Fruit fly (Drosophila melanogaster) whole organism, embryonic: ENCODE data around the gene Tfb5.

Experiments
- Abd-B ChIP-seq: fragments of 200-800 bp; sonication (Bioruptor generic); optimal IDR thresholded peaks from 2 replicates; lab custom pipeline; 2018; ENCODE audit warnings: missing biosample characterization, mild to moderate bottlenecking, missing genetic modification characterization, moderate library complexity
- Aef1 ChIP-seq: fragments of 200-800 bp; sonication (Bioruptor generic); IDR thresholded peaks from 3 replicates; pipeline ENCODE4 v1.3.6; 2022; ENCODE audit warnings: missing biosample characterization, missing genetic modification characterization
- BEAF-32 ChIP-seq: fragments of 200-800 bp; sonication (Bioruptor generic); optimal IDR thresholded peaks from 3 replicates; lab custom pipeline; 2017; ENCODE audit warnings: missing biosample characterization, missing genetic modification characterization, mild to moderate bottlenecking, moderate library complexity, missing genetic modification reagents
- C15 ChIP-seq: fragments of 200-800 bp; sonication (Bioruptor generic); IDR thresholded peaks from 3 replicates; pipeline ENCODE4 v1.3.6; 2022; ENCODE audit warnings: missing biosample characterization, missing genetic modification characterization
- CG10147 ChIP-seq: fragments of 200-800 bp; sonication (Bioruptor generic); optimal IDR thresholded peaks from 2 replicates; lab custom pipeline; 2019; ENCODE audit warnings: missing biosample characterization, mild to moderate bottlenecking, missing genetic modification characterization, moderate library complexity
- CG1024 ChIP-seq: fragments of 200-800 bp; sonication (Bioruptor generic); IDR thresholded peaks from 2 replicates; pipeline ENCODE4 v1.3.6; 2022; ENCODE audit warnings: missing biosample characterization, missing genetic modification characterization
- CG12236 ChIP-seq: fragments of 200-800 bp; sonication (Bioruptor generic); optimal IDR thresholded peaks from 2 replicates; lab custom pipeline; 2016; ENCODE audit warnings: missing biosample characterization, missing genetic modification characterization
- CG1233 ChIP-seq: fragments of 200-800 bp; sonication (Bioruptor generic); optimal IDR thresholded peaks from 4 replicates; lab custom pipeline; 2018; ENCODE audit warnings: missing biosample characterization, mild to moderate bottlenecking, missing genetic modification characterization
- CG12769 ChIP-seq: fragments of 200-800 bp; sonication (Bioruptor generic); optimal IDR thresholded peaks from 2 replicates; lab custom pipeline; 2019; ENCODE audit warnings: missing biosample characterization, mild to moderate bottlenecking, missing genetic modification characterization, moderate library complexity
- CG15696 ChIP-seq: fragments of 200-800 bp; sonication (Bioruptor generic); optimal IDR thresholded peaks from 2 replicates; lab custom pipeline; 2019; ENCODE audit warnings: missing biosample characterization, mild to moderate bottlenecking, missing genetic modification characterization, moderate library complexity
- CG17912 ChIP-seq: fragments of 200-800 bp; sonication (Bioruptor generic); optimal IDR thresholded peaks from 2 replicates; lab custom pipeline; 2018; ENCODE audit warnings: missing biosample characterization, mild to moderate bottlenecking, missing genetic modification characterization
- CG1832 ChIP-seq: fragments of 200-800 bp; sonication (Bioruptor generic); optimal IDR thresholded peaks from 2 replicates; lab custom pipeline; 2017; ENCODE audit warnings: missing biosample characterization, mild to moderate bottlenecking, missing genetic modification characterization, inconsistent platforms
- CG18476 ChIP-seq: fragments of 200-800 bp; sonication (Bioruptor generic); optimal IDR thresholded peaks from 2 replicates; lab custom pipeline; 2016; ENCODE audit warnings: missing biosample characterization, mild to moderate bottlenecking, missing genetic modification characterization
- CG2129 ChIP-seq: fragments of 200-800 bp; sonication (Bioruptor generic); IDR thresholded peaks from 2 replicates; pipeline ENCODE4 v1.3.6; 2022; ENCODE audit warnings: missing biosample characterization, missing genetic modification characterization; ENCODE audit not compliant: partially characterized antibody
- CG2875 ChIP-seq: fragments of 200-800 bp; sonication (Bioruptor generic); optimal IDR thresholded peaks from 2 replicates; lab custom pipeline; 2017; ENCODE audit warnings: missing biosample characterization, mild to moderate bottlenecking, missing genetic modification characterization, missing genetic modification reagents
- CG32532 ChIP-seq: fragments of 200-800 bp; sonication (Bioruptor generic); IDR thresholded peaks from 2 replicates; pipeline ENCODE4 v1.3.6; 2022; ENCODE audit warnings: missing biosample characterization, missing genetic modification characterization
- CG3726 ChIP-seq: fragments of 200-800 bp; sonication (Bioruptor generic); IDR thresholded peaks from 3 replicates; pipeline ENCODE4, ENCODE4 v1.3.6; 2022; ENCODE audit warnings: missing biosample characterization, missing genetic modification characterization
- CG5953 ChIP-seq: fragments of 200-800 bp; sonication (Bioruptor generic); IDR thresholded peaks from 2 replicates; pipeline ENCODE4 v1.3.6; 2022; ENCODE audit warnings: missing biosample characterization, missing genetic modification characterization
- CG6854 ChIP-seq: fragments of 200-800 bp; sonication (Bioruptor generic); optimal IDR thresholded peaks from 3 replicates; lab custom pipeline; 2017; ENCODE audit warnings: missing biosample characterization, mild to moderate bottlenecking, missing genetic modification characterization
- CG8359 ChIP-seq: fragments of 200-800 bp; sonication (Bioruptor generic); optimal IDR thresholded peaks from 2 replicates; lab custom pipeline; 2017; ENCODE audit warnings: missing biosample characterization, mild to moderate bottlenecking, missing genetic modification characterization, borderline replicate concordance
- CG9437 ChIP-seq: fragments of 200-800 bp; sonication (Bioruptor generic); optimal IDR thresholded peaks from 2 replicates; lab custom pipeline; 2018; ENCODE audit warnings: missing biosample characterization, mild to moderate bottlenecking, missing genetic modification characterization
- CG9932 ChIP-seq: fragments of 200-800 bp; sonication (Bioruptor generic); IDR thresholded peaks from 2 replicates; pipeline ENCODE4 v1.3.6; 2022; ENCODE audit warnings: missing biosample characterization, missing genetic modification characterization
- CkIIα-i1 ChIP-seq: fragments of 200-800 bp; sonication (Bioruptor generic); IDR thresholded peaks from 2 replicates; pipeline ENCODE4 v1.3.6; 2022; ENCODE audit warnings: missing biosample characterization, missing genetic modification characterization
- CoRest ChIP-seq: fragments of 200-800 bp; sonication (Bioruptor generic); optimal IDR thresholded peaks from 3 replicates; lab custom pipeline; 2018; ENCODE audit warnings: missing biosample characterization, mild to moderate bottlenecking, missing genetic modification characterization, moderate library complexity
- Dip3 ChIP-seq: fragments of 200-800 bp; sonication (Bioruptor generic); optimal IDR thresholded peaks from 3 replicates; lab custom pipeline; 2016; ENCODE audit warnings: missing biosample characterization, missing genetic modification characterization
- ERR ChIP-seq: fragments of 200-800 bp; sonication (Bioruptor generic); optimal IDR thresholded peaks from 2 replicates; lab custom pipeline; 2016; ENCODE audit warnings: missing biosample characterization, missing genetic modification characterization
- Ets97D ChIP-seq: fragments of 200-800 bp; sonication (Bioruptor generic); optimal IDR thresholded peaks from 3 replicates; lab custom pipeline; 2016; ENCODE audit warnings: missing biosample characterization, missing genetic modification characterization
- HHEX ChIP-seq: fragments of 200-800 bp; sonication (Bioruptor generic); optimal IDR thresholded peaks from 3 replicates; lab custom pipeline; 2017; ENCODE audit warnings: missing biosample characterization, mild to moderate bottlenecking, missing genetic modification characterization, missing genetic modification reagents
- HLHmδ ChIP-seq: fragments of 200-800 bp; sonication (Bioruptor generic); optimal IDR thresholded peaks from 2 replicates; lab custom pipeline; 2018; ENCODE audit warnings: missing biosample characterization, mild to moderate bottlenecking, missing genetic modification characterization, moderate library complexity
- HmgZ ChIP-seq: fragments of 200-800 bp; sonication (Bioruptor generic); optimal IDR thresholded peaks from 2 replicates; lab custom pipeline; 2018; ENCODE audit warnings: missing biosample characterization, mild to moderate bottlenecking, missing genetic modification characterization
- Hmr ChIP-seq: fragments of 200-800 bp; sonication (Bioruptor generic); optimal IDR thresholded peaks from 3 replicates; lab custom pipeline; 2017; ENCODE audit warnings: mild to moderate bottlenecking, missing biosample characterization, missing genetic modification reagents, missing genetic modification characterization
- Hr39 ChIP-seq: fragments of >200 bp; optimal IDR thresholded peaks from 2 replicates; lab custom pipeline; 2017
- Hsf ChIP-seq: fragments of 200-800 bp; sonication (Bioruptor generic); optimal IDR thresholded peaks from 3 replicates; lab custom pipeline; 2016; ENCODE audit warnings: missing biosample characterization, missing genetic modification characterization
- MBD-R2 ChIP-seq: fragments of 200-800 bp; sonication (Bioruptor generic); IDR thresholded peaks from 2 replicates; pipeline ENCODE4 v1.3.6; 2022; ENCODE audit warnings: missing biosample characterization, missing genetic modification characterization
- Mad ChIP-seq: fragments of 200-800 bp; sonication (Bioruptor generic); optimal IDR thresholded peaks from 2 replicates; lab custom pipeline; 2016; ENCODE audit warnings: missing biosample characterization, missing genetic modification characterization
- NC2β ChIP-seq: fragments of 200-800 bp; sonication (Bioruptor generic); optimal IDR thresholded peaks from 2 replicates; lab custom pipeline; 2016; ENCODE audit warnings: missing biosample characterization, missing genetic modification characterization
- YL-1 ChIP-seq: fragments of 200-800 bp; sonication (Bioruptor generic); optimal IDR thresholded peaks from 3 replicates; lab custom pipeline; 2017; ENCODE audit warnings: missing biosample characterization, mild to moderate bottlenecking, missing genetic modification characterization
- al ChIP-seq: fragments of 200-800 bp; sonication (Bioruptor generic); IDR thresholded peaks from 2 replicates; pipeline ENCODE4 v1.3.6; 2022; ENCODE audit warnings: missing biosample characterization, missing genetic modification characterization
- caup ChIP-seq: fragments of 200-800 bp; sonication (Bioruptor generic); optimal IDR thresholded peaks from 3 replicates; lab custom pipeline; 2017; ENCODE audit warnings: missing biosample characterization, mild to moderate bottlenecking, missing genetic modification characterization, moderate library complexity; ENCODE audit not compliant: severe bottlenecking
- chinmo ChIP-seq: fragments of 200-800 bp; sonication (Bioruptor generic); IDR thresholded peaks from 4 replicates; pipeline ENCODE4 v1.3.6; 2022; ENCODE audit warnings: missing biosample characterization, missing genetic modification characterization; ENCODE audit not compliant: partially characterized antibody
- disco-r ChIP-seq: fragments of 200-800 bp; sonication (Bioruptor generic); optimal IDR thresholded peaks from 2 replicates; lab custom pipeline; 2016; ENCODE audit warnings: missing biosample characterization, missing genetic modification characterization
- ham ChIP-seq: fragments of 200-800 bp; sonication (Bioruptor generic); IDR thresholded peaks from 2 replicates; pipeline ENCODE4 v1.3.6; 2022; ENCODE audit warnings: missing biosample characterization, missing genetic modification characterization
- hbn ChIP-seq: fragments of 200-800 bp; sonication (Bioruptor generic); IDR thresholded peaks from 2 replicates; pipeline ENCODE4 v1.3.6; 2022; ENCODE audit warnings: missing biosample characterization, missing genetic modification characterization; ENCODE audit not compliant: partially characterized antibody
- inv ChIP-seq: fragments of 200-800 bp; sonication (Bioruptor generic); IDR thresholded peaks from 2 replicates; pipeline ENCODE4 v1.3.6; 2022; ENCODE audit warnings: missing biosample characterization, missing genetic modification characterization; ENCODE audit not compliant: partially characterized antibody
- kah ChIP-seq: fragments of 200-800 bp; sonication (Bioruptor generic); optimal IDR thresholded peaks from 2 replicates; lab custom pipeline; 2018; ENCODE audit warnings: missing biosample characterization, mild to moderate bottlenecking, missing genetic modification characterization
- nmo ChIP-seq: fragments of 200-800 bp; sonication (Bioruptor generic); optimal IDR thresholded peaks from 2 replicates; lab custom pipeline; 2018; ENCODE audit warnings: missing biosample characterization, mild to moderate bottlenecking, missing genetic modification characterization, moderate library complexity
- pb ChIP-seq: fragments of 200-800 bp; sonication (Bioruptor generic); optimal IDR thresholded peaks from 3 replicates; lab custom pipeline; 2016; ENCODE audit warnings: missing biosample characterization, missing genetic modification characterization
- sens-2 ChIP-seq: fragments of 200-800 bp; sonication (Bioruptor generic); IDR thresholded peaks from 2 replicates; pipeline ENCODE4 v1.3.6; 2022; ENCODE audit warnings: missing biosample characterization, missing genetic modification characterization
- ssp ChIP-seq: fragments of 200-800 bp; sonication (Bioruptor generic); IDR thresholded peaks from 2 replicates; pipeline ENCODE4 v1.3.6; 2022; ENCODE audit warnings: missing biosample characterization, missing genetic modification characterization
- toy ChIP-seq: fragments of 200-800 bp; sonication (Bioruptor generic); IDR thresholded peaks from 2 replicates; pipeline ENCODE4 v1.3.6; 2022; ENCODE audit warnings: missing biosample characterization, missing genetic modification characterization

Gene Tfb5

DNA sequence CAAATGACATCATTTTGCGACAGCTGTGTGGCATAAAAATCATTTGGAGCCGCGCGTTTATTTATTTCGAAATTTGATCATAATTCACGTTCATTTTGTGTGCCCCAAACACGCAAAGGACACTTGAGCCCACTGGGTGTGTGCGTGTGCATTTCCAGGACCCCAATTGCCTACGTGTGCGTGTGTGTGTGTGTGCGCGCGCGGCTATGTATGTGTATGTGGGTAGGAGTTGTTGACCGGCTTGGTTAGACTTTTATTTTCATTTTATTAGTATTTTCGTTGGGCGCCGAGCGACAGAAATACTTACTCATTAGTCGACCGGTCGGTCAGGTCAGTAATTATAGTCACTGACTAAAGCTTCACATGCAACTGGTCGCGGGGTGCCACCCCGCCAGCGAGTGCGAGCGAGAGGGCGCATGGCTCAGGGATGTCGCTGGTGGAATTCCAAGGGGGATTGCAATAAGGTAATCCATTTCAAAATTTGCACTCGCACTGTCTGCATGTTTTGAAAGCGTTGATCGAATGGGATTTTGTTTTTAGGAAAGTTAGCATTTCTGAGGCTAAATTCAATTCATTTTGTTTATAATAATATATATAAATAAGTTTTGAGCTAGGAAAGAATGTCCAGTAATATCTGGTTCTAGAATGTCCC, 33.0 kb upstream of the Tfb5 start (continued):
- TF ChIP-seq HHEX (peak; percentile 69), Ets97D (GFP tag; lab: Kevin White, UChicago) (no peak), inv (GFP tag; lab: Robert Waterston, UW) (no peak), CG2875 (GFP tag; lab: Kevin White, UChicago) (no peak), HmgZ (tag; lab: Kevin White, UChicago) (no peak), al (GFP tag; lab: Robert Waterston, UW) (peak; percentile 42; the same call in 1 of the 2 replicates), NC2β (GFP tag; lab: Kevin White, UChicago) (no peak), C15 (GFP tag; lab: Robert Waterston, UW) (no peak), toy (no peak), CG2129 (GFP tag; lab: Robert Waterston, UW) (no peak), Abd-B (GFP tag; lab: Kevin White, UChicago) (no peak), CG1233 (GFP tag; lab: Kevin White, UChicago) (no peak), BEAF-32 (GFP tag; lab: Kevin White, UChicago) (no peak), CG8359 (GFP tag; lab: Kevin White, UChicago) (no peak), CG15696 (tag; lab: Kevin White, UChicago) (no peak), MBD-R2 (GFP tag; lab: Robert Waterston, UW) (peak; percentile 24; the same call in 1 of the 2 replicates), sens-2 (no peak), nmo (GFP tag; lab: Kevin White, UChicago) (peak; percentile 27), Dip3 (peak; percentile 11), CG1832 (GFP tag; lab: Kevin White, UChicago) (peak; percentile 76), Hr39 (lab: Kevin White, UChicago) (peak; percentile 93), CkIIα-i1 (GFP tag; lab: Robert Waterston, UW) (no peak), CG6854 (no peak), Hsf (GFP tag; lab: Kevin White, UChicago) (no peak), hbn (GFP tag; lab: Robert Waterston, UW) (no peak), CG12769 (peak; percentile 8), kah (GFP tag; lab: Kevin White, UChicago) (no peak), CoRest (tag; lab: Kevin White, UChicago) (peak; percentile 52), CG5953 (no peak), caup (GFP tag; lab: Kevin White, UChicago) (peak; percentile 9), CG10147 (GFP tag; lab: Kevin White, UChicago) (no peak), CG1024 (no peak), pb (GFP tag; lab: Kevin White, UChicago) (no peak), CG17912 (GFP tag; lab: Kevin White, UChicago) (no peak), CG32532 (GFP tag; lab: Robert Waterston, UW) (peak; percentile 53; the same call in 1 of the 2 replicates), ERR (GFP tag; lab: Kevin White, UChicago) (no peak), CG12236 (GFP tag; lab: Kevin White, UChicago) (no peak), Mad (GFP tag; lab: Kevin White, UChicago) (peak; percentile 38), CG9932 (GFP tag; lab: Robert Waterston, UW) (peak; percentile 61), disco-r (GFP tag; lab: Kevin White, UChicago) (no peak), YL-1 (no peak), ssp (GFP tag; lab: Robert Waterston, UW) (no peak), Hmr (peak; percentile 40), chinmo (GFP tag; lab: Robert Waterston, UW) (0 out of 4 replicates have a peak, but pooled peaks have one; percentile 40), Aef1 (GFP tag; lab: Robert Waterston, UW) (peak; percentile 25; the same call in 1 of the 3 replicates), HLHmδ (no peak), CG3726 (no peak), CG18476 (GFP tag; lab: Kevin White, UChicago) (no peak), ham (no peak), CG9437 (GFP tag; lab: Kevin White, UChicago) (no peak)
